Fruit fly (Drosophila melanogaster): ENCODE data around the gene apn.

Gene apn

DNA sequence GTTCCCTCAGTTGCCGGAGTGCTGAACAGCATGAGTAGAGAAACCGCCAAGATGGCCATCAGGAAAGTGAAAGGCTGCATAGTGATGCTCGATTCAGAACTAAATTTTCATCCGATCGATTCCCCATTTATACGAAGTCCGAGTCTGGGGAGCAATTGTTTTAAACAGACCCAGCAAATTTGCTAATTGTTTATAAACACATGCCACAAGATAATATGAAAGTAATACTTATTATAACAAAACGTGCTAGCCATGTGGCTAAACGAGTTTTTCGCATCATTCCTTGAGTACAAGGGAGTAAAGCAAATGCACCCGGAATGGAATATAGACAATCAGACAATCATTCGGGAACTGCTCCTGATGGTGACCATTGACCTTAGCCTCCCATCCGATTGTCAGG, 24.5 kb upstream of the apn start, which contains the start of gene CG44142:
Gene CG44142 (minus strand): TSS at position 101 of the 400 bp plus-strand sequence.
- TF ChIP-seq Dif (GFP tag; optimal IDR thresholded peaks at IDR 0.05; ENCODE audit: partially characterized antibody) (no peak), sage (GFP tag; optimal IDR thresholded peaks at IDR 0.05) (no peak), Dfd (GFP tag; optimal IDR thresholded peaks at IDR 0.05) (no peak), Sp1 (GFP tag; optimal IDR thresholded peaks at IDR 0.05) (no peak), fru (GFP tag; optimal IDR thresholded peaks at IDR 0.05) (no peak), woc (GFP tag; optimal IDR thresholded peaks at IDR 0.05) (no peak), pan (optimal IDR thresholded peaks at IDR 0.05) (no peak), GATAd (GFP tag; optimal IDR thresholded peaks at IDR 0.05) (no peak), tai (GFP tag; optimal IDR thresholded peaks at IDR 0.05) (no peak), br (GFP tag; optimal IDR thresholded peaks at IDR 0.05) (no peak), ey (GFP tag; optimal IDR thresholded peaks at IDR 0.05) (no peak), h (GFP tag; optimal IDR thresholded peaks at IDR 0.05) (no peak)

DNA sequence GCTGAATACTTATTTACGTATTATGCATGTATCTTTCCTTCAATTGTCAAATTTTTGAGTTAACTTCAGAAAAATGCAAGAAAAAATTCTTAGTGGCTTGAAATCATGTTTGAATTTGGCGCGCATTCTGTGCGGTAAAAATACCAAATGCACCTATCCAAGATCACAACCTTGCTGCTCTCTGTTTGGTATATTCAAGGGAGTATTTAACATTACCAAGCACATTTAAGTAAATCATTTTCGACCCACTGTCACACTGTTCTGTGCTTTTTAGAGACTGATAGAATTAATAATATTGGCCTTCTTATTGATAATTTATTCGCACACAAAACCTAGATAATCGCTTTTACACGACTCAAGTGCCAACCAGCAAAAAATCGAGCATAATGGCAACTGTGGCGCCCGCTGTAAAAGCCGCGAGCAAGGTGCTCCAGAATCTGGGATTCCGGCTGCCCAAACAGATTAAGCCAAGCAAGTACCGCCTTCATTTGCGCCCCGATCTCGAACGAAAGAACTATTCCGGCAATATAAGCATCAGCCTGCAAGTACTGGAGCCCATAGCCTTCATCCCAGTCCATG, 20.6 kb upstream of the apn start:
- TF ChIP-seq usp (GFP tag; optimal IDR thresholded peaks at IDR 0.05) (no peak), Hnf4 (GFP tag; optimal IDR thresholded peaks at IDR 0.05) (peak; percentile 30), Rel (GFP tag; optimal IDR thresholded peaks at IDR 0.05) (no peak), Rel (tag; optimal IDR thresholded peaks at IDR 0.05) (peak; percentile 46), brk (GFP tag; optimal IDR thresholded peaks at IDR 0.05) (no peak), Jra (GFP tag; optimal IDR thresholded peaks at IDR 0.05) (no peak)

DNA sequence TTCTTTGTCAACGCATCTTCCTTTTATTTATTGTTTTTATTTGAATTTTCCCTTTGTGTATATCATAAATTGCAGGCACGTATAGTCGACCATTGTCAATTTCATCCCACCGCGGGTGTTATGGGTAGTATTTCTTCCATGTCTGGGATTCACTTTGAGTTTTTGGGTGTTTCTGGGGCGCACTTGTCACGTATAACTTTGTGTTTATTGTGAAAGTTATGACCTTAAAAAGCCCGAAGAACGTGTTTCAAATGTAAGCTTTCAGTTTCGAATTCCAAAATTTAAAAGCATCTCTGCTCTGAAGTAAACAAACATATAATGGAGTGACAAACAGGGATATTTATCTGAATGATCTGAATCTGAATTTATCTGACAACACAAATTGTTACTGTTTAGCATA, 18.0 kb upstream of the apn start:
- no peak for TF ChIP-seq br (GFP tag; optimal IDR thresholded peaks at IDR 0.05)
- TF ChIP-seq Rel (GFP tag; optimal IDR thresholded peaks at IDR 0.05), result no peak
- peak; percentile 58 for TF ChIP-seq Rel (tag; optimal IDR thresholded peaks at IDR 0.05)

DNA sequence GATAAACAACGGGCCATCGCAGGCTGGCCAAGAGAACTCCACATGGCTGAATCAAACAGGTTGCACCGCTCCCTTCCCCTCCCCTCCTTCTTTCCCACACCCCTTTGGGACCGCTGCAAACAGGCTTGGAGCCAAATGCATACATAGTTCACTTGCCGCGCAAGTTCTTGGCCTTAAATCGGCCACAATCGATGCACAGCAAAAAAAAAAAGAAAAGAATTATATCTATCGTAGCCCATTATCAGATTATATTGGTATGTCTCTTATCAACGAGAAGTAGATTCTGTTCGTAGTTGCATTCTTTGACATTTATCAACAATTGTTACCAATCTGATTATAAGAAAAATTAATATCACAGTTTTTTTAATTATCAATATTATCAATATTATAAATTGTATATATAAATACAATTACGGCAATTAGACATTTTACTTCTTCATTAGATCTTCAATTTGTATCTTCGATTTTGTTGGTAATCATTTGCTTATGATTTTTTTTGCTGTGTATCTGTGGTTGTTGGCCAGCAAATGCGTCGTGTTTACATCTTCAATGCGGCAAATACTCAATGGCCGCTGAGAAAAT, 16.8 kb upstream of the apn start:
- TF ChIP-seq Mio (GFP tag; optimal IDR thresholded peaks at IDR 0.05), result no peak
- TF ChIP-seq Dfd (GFP tag; optimal IDR thresholded peaks at IDR 0.05), result no peak
- no peak for TF ChIP-seq lola (GFP tag; optimal IDR thresholded peaks at IDR 0.05)
- no peak for TF ChIP-seq jim (GFP tag; optimal IDR thresholded peaks at IDR 0.05)
- TF ChIP-seq Abd-B (GFP tag; optimal IDR thresholded peaks at IDR 0.05), result no peak
- TF ChIP-seq Hr78 (GFP tag; optimal IDR thresholded peaks at IDR 0.05), result no peak
- TF ChIP-seq dmrt93B (GFP tag; optimal IDR thresholded peaks at IDR 0.05), result peak; percentile 72
- peak; percentile 36 for TF ChIP-seq woc (GFP tag; optimal IDR thresholded peaks at IDR 0.05)
- TF ChIP-seq foxo (GFP tag; optimal IDR thresholded peaks at IDR 0.05), result peak in 1 of 2 experiments; percentile 82
- TF ChIP-seq sage (GFP tag; optimal IDR thresholded peaks at IDR 0.05), result no peak
- no peak for TF ChIP-seq Myc (optimal IDR thresholded peaks at IDR 0.05)
- TF ChIP-seq CG9705 (GFP tag; optimal IDR thresholded peaks at IDR 0.05), result peak; percentile 45
- TF ChIP-seq OdsH (GFP tag; optimal IDR thresholded peaks at IDR 0.05), result peak; percentile 85
- peak; percentile 79 for TF ChIP-seq Dif (GFP tag; optimal IDR thresholded peaks at IDR 0.05; ENCODE audit: partially characterized antibody)
- no peak for TF ChIP-seq Hr83 (GFP tag; optimal IDR thresholded peaks at IDR 0.05; ENCODE audit: poor library complexity, severe bottlenecking)
- TF ChIP-seq brk (GFP tag; optimal IDR thresholded peaks at IDR 0.05), result no peak
- TF ChIP-seq Jra (GFP tag; optimal IDR thresholded peaks at IDR 0.05), result no peak
- no peak for TF ChIP-seq dsf (GFP tag; optimal IDR thresholded peaks at IDR 0.05; ENCODE audit: borderline replicate concordance)
- TF ChIP-seq fru (GFP tag; optimal IDR thresholded peaks at IDR 0.05), result peak; percentile 78
- peak; percentile 71 for TF ChIP-seq Vsx2 (GFP tag; optimal IDR thresholded peaks at IDR 0.05; ENCODE audit: partially characterized antibody)
- TF ChIP-seq usp (GFP tag; optimal IDR thresholded peaks at IDR 0.05), result no peak
- peak; percentile 34 for TF ChIP-seq ey (GFP tag; optimal IDR thresholded peaks at IDR 0.05)
- no peak for TF ChIP-seq Rel (GFP tag; optimal IDR thresholded peaks at IDR 0.05)
- no peak for TF ChIP-seq Rel (tag; optimal IDR thresholded peaks at IDR 0.05)
- TF ChIP-seq CG32264 (GFP tag; optimal IDR thresholded peaks at IDR 0.05), result no peak
- peak; percentile 85 for TF ChIP-seq psq (GFP tag; optimal IDR thresholded peaks at IDR 0.05)
- peak; percentile 81 for TF ChIP-seq HLH106 (tag; optimal IDR thresholded peaks at IDR 0.05)
- peak; percentile 78 for TF ChIP-seq rgr (GFP tag; optimal IDR thresholded peaks at IDR 0.05)
- no peak for TF ChIP-seq GATAd (GFP tag; optimal IDR thresholded peaks at IDR 0.05)
- TF ChIP-seq CrebA (GFP tag; optimal IDR thresholded peaks at IDR 0.05; ENCODE audit: borderline replicate concordance), result no peak
- TF ChIP-seq Sp1 (GFP tag; optimal IDR thresholded peaks at IDR 0.05), result peak; percentile 91
- no peak for TF ChIP-seq sv (GFP tag; optimal IDR thresholded peaks at IDR 0.05)
- peak; percentile 37 for TF ChIP-seq Hnf4 (GFP tag; optimal IDR thresholded peaks at IDR 0.05)
- TF ChIP-seq dl (GFP tag; optimal IDR thresholded peaks at IDR 0.05; ENCODE audit: insufficient read depth in 1 of 2, partially characterized antibody in 2 of 2), result peak in 1 of 2 experiments; percentile 11
- TF ChIP-seq h (GFP tag; optimal IDR thresholded peaks at IDR 0.05), result peak; percentile 61
- TF ChIP-seq N (GFP tag; optimal IDR thresholded peaks at IDR 0.05), result no peak
- TF ChIP-seq tai (GFP tag; optimal IDR thresholded peaks at IDR 0.05), result no peak
- TF ChIP-seq br (GFP tag; optimal IDR thresholded peaks at IDR 0.05), result peak; percentile 19
- TF ChIP-seq pan (optimal IDR thresholded peaks at IDR 0.05), result no peak
